Worm (Caenorhabditis elegans): Measurements from ENCODE around the gene arl-5.

DNA sequence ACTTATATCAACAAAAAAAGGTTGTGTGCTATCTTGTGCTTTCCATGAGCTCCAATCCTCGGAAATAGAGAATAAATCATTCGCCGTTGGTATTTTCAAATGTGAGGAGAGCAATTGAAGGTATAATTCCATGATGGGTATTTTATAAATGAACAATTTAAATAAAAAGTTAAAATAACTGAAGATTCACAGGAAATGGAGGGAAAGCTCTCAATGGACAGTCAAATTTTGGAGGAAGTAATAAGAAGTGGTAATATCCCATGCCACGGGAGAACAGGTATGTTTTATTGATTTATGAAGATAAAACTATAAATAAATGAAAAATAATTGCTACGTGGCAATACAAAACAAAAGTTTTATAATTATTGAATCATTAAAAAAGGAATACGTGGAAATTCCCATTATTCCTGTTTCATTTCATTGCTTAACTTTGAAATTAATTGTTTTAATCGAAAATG lies 39.9 kb upstream of the arl-5 start:
- TF ChIP-seq syd-9 (tag; optimal IDR thresholded peaks at IDR 0.05) (no peak), fkh-10 (GFP tag; optimal IDR thresholded peaks at IDR 0.05) (no peak), nfya-1 (tag; optimal IDR thresholded peaks at IDR 0.05) (no peak), elt-2 (tag; optimal IDR thresholded peaks at IDR 0.05) (no peak), unc-86 (tag; optimal IDR thresholded peaks at IDR 0.05) (no peak), fkh-6 (tag; optimal IDR thresholded peaks at IDR 0.05) (no peak), rnt-1 (tag; optimal IDR thresholded peaks at IDR 0.05) (no peak), dve-1 (tag; optimal IDR thresholded peaks at IDR 0.05) (no peak), nhr-11 (tag; optimal IDR thresholded peaks at IDR 0.05) (no peak)

Data from whole organism, late embryonic.